Worm (Caenorhabditis elegans) whole organism, mixed stage, embryonic: ENCODE results near the gene sgn-1.

ENCODE experiments used
- bed-3 ChIP-seq: fragments of 200-800 bp; sonication (Bioruptor generic); optimal IDR thresholded peaks from 3 replicates; lab custom pipeline; 2018; ENCODE audit warnings: mild to moderate bottlenecking, missing genetic modification characterization, moderate library complexity, missing compliant biosample characterization
- blmp-1 ChIP-seq: fragments of 150-350 bp; optimal IDR thresholded peaks from 2 replicates; lab custom pipeline; 2014; ENCODE audit warnings: missing biosample characterization, missing genetic modification characterization
- ceh-43 ChIP-seq: fragments of 200-800 bp; sonication (Bioruptor generic); optimal IDR thresholded peaks from 2 replicates; lab custom pipeline; 2018; ENCODE audit warnings: mild to moderate bottlenecking, missing genetic modification characterization, moderate library complexity, missing compliant biosample characterization
- ceh-83 ChIP-seq: fragments of 200-800 bp; sonication (Bioruptor generic); optimal IDR thresholded peaks from 2 replicates; lab custom pipeline; 2018; ENCODE audit warnings: mild to moderate bottlenecking, missing genetic modification characterization, missing compliant biosample characterization
- drap-1 ChIP-seq: fragments of 200-800 bp; sonication (Bioruptor generic); optimal IDR thresholded peaks from 3 replicates; lab custom pipeline; 2018; ENCODE audit warnings: mild to moderate bottlenecking, missing genetic modification characterization, missing compliant biosample characterization
- elt-1 ChIP-seq: sonication (generic microtip); optimal IDR thresholded peaks from 2 replicates; lab custom pipeline; 2017; ENCODE audit warnings: missing genetic modification characterization, mild to moderate bottlenecking, missing compliant biosample characterization, antibody characterized with exemption, moderate library complexity, borderline replicate concordance; ENCODE audit not compliant: insufficient read depth
- flh-1 ChIP-seq: fragments of 200-800 bp; sonication (Bioruptor generic); optimal IDR thresholded peaks from 2 replicates; lab custom pipeline; 2018; ENCODE audit warnings: mild to moderate bottlenecking, missing genetic modification characterization, moderate library complexity, missing compliant biosample characterization
- ham-2 ChIP-seq: fragments of 200-800 bp; sonication (Bioruptor generic); optimal IDR thresholded peaks from 2 replicates; lab custom pipeline; 2018; ENCODE audit warnings: mild to moderate bottlenecking, missing genetic modification characterization, missing compliant biosample characterization
- hlh-1 ChIP-seq: fragments of 150-350 bp; optimal IDR thresholded peaks from 2 replicates; lab custom pipeline; 2014; ENCODE audit warnings: missing biosample characterization, missing genetic modification reagents, missing genetic modification characterization
- lin-13 ChIP-seq: fragments of 150-350 bp; optimal IDR thresholded peaks from 2 replicates; lab custom pipeline; 2014; ENCODE audit warnings: missing biosample characterization, missing genetic modification characterization
- lin-32 ChIP-seq: fragments of 200-800 bp; sonication (Bioruptor generic); optimal IDR thresholded peaks from 2 replicates; lab custom pipeline; 2018; ENCODE audit warnings: mild to moderate bottlenecking, missing genetic modification characterization, missing compliant biosample characterization
- mab-5 ChIP-seq: fragments of 150-350 bp; optimal IDR thresholded peaks from 2 replicates; lab custom pipeline; 2014; ENCODE audit warnings: missing biosample characterization, missing genetic modification characterization
- mep-1 ChIP-seq: fragments of 150-350 bp; optimal IDR thresholded peaks from 2 replicates; lab custom pipeline; 2017; ENCODE audit warnings: missing biosample characterization, missing genetic modification reagents, missing genetic modification characterization, inconsistent platforms
- mls-2 ChIP-seq: sonication (generic microtip); optimal IDR thresholded peaks from 2 replicates; lab custom pipeline; 2016; ENCODE audit warnings: mild to moderate bottlenecking, missing genetic modification characterization, moderate library complexity, missing compliant biosample characterization
- nhr-2 ChIP-seq: fragments of 150-350 bp; optimal IDR thresholded peaks from 2 replicates; lab custom pipeline; 2014; ENCODE audit warnings: missing biosample characterization, missing genetic modification characterization
- nhr-237 ChIP-seq: fragments of 150-350 bp; optimal IDR thresholded peaks from 2 replicates; lab custom pipeline; 2014; ENCODE audit warnings: missing biosample characterization, missing genetic modification characterization
- nhr-28 ChIP-seq: fragments of 150-350 bp; optimal IDR thresholded peaks from 2 replicates; lab custom pipeline; 2014; ENCODE audit warnings: missing biosample characterization, missing genetic modification characterization
- nhr-76 ChIP-seq: sonication (generic microtip); optimal IDR thresholded peaks from 2 replicates; lab custom pipeline; 2017; ENCODE audit warnings: missing biosample characterization, missing genetic modification characterization
- pha-4 ChIP-seq: fragments of 150-350 bp; optimal IDR thresholded peaks from 2 replicates; lab custom pipeline; 2018; ENCODE audit warnings: missing biosample characterization, missing genetic modification reagents, missing genetic modification characterization
- sem-2 ChIP-seq: fragments of 200-800 bp; sonication (Bioruptor generic); optimal IDR thresholded peaks from 2 replicates; lab custom pipeline; 2018; ENCODE audit warnings: mild to moderate bottlenecking, missing genetic modification characterization, missing compliant biosample characterization
- snpc-4 ChIP-seq: fragments of 150-350 bp; optimal IDR thresholded peaks from 2 replicates; lab custom pipeline; 2014; ENCODE audit warnings: missing biosample characterization, missing genetic modification characterization
- sptf-1 ChIP-seq: sonication (generic microtip); optimal IDR thresholded peaks from 2 replicates; lab custom pipeline; 2017; ENCODE audit warnings: mild to moderate bottlenecking, missing genetic modification characterization, moderate library complexity, missing compliant biosample characterization
- tbx-8 ChIP-seq: fragments of 200-800 bp; sonication (Bioruptor generic); optimal IDR thresholded peaks from 2 replicates; lab custom pipeline; 2018; ENCODE audit warnings: mild to moderate bottlenecking, missing genetic modification characterization, moderate library complexity, missing compliant biosample characterization
- unc-120 ChIP-seq: sonication (generic microtip); optimal IDR thresholded peaks from 2 replicates; lab custom pipeline; 2017; ENCODE audit warnings: missing genetic modification characterization, missing compliant biosample characterization; ENCODE audit not compliant: poor library complexity, severe bottlenecking
- unc-39 ChIP-seq: fragments of 150-350 bp; optimal IDR thresholded peaks from 2 replicates; lab custom pipeline; 2014; ENCODE audit warnings: missing biosample characterization, missing genetic modification characterization
- unc-62 ChIP-seq: fragments of 150-350 bp; optimal IDR thresholded peaks from 2 replicates; lab custom pipeline; 2014; ENCODE audit warnings: missing biosample characterization, missing genetic modification reagents, missing genetic modification characterization
- zip-8 ChIP-seq: fragments of 150-350 bp; optimal IDR thresholded peaks from 2 replicates; lab custom pipeline; 2014; ENCODE audit warnings: missing biosample characterization, missing genetic modification characterization
- ztf-11 ChIP-seq: fragments of 150-350 bp; optimal IDR thresholded peaks from 2 replicates; lab custom pipeline; 2014; ENCODE audit warnings: missing biosample characterization, missing genetic modification characterization

The sgn-1 gene

ce11 chrII:8763367-8763766, 20.1 kb downstream of the sgn-1 start:
- TF ChIP-seq bed-3 (GFP tag; lab: Kevin White, UChicago) (no peak), ham-2 (GFP tag; lab: Kevin White, UChicago) (no peak), mls-2 (no peak), nhr-76 (no peak), mab-5 (no peak)

- TF ChIP-seq sptf-1 (no peak), flh-1 (GFP tag; lab: Kevin White, UChicago) (no peak), unc-39 (tag; lab: Kevin White, UChicago) (no peak), snpc-4 (tag; lab: Kevin White, UChicago) (no peak)
These were observed 21.7 kb downstream of the sgn-1 start for ce11 chrII:8761739-8762138.

- TF ChIP-seq nhr-28 (tag; lab: Kevin White, UChicago) (no peak), ham-2 (GFP tag; lab: Kevin White, UChicago) (no peak), unc-62 (GFP tag; lab: Kevin White, UChicago) (no peak), nhr-237 (tag; lab: Kevin White, UChicago) (no peak), bed-3 (GFP tag; lab: Kevin White, UChicago) (no peak), unc-39 (tag; lab: Kevin White, UChicago) (no peak), flh-1 (GFP tag; lab: Kevin White, UChicago) (no peak), hlh-1 (tag; lab: Kevin White, UChicago) (no peak), mls-2 (no peak), lin-32 (no peak), ceh-43 (GFP tag; lab: Kevin White, UChicago) (no peak)
These were observed 24.0 kb downstream of the sgn-1 start, which contains the start of gene fut-1 for ce11 chrII:8759493-8759892. TSS of gene fut-1 (minus strand) at chrII:8759593.

ce11 chrII:8755270-8755669, 28.2 kb downstream of the sgn-1 start, which contains the start of gene K08F8.7:
TSS of gene K08F8.7 (minus strand) at chrII:8755370.
- TF ChIP-seq nhr-2 (tag; lab: Kevin White, UChicago): no peak
- no peak for TF ChIP-seq ceh-83 (GFP tag; lab: Kevin White, UChicago)
- TF ChIP-seq nhr-237 (tag; lab: Kevin White, UChicago): no peak
- TF ChIP-seq, all 35 proteins: peak for 0

- TF ChIP-seq pha-4 (tag; lab: Kevin White, UChicago) (no peak), unc-120 (tag; lab: Kevin White, UChicago) (no peak), sem-2 (GFP tag; lab: Kevin White, UChicago) (no peak), nhr-2 (tag; lab: Kevin White, UChicago) (no peak), lin-13 (tag; lab: Kevin White, UChicago) (no peak), flh-1 (GFP tag; lab: Kevin White, UChicago) (no peak), mls-2 (no peak), unc-62 (GFP tag; lab: Kevin White, UChicago) (no peak), mep-1 (tag; lab: Kevin White, UChicago) (no peak), nhr-28 (tag; lab: Kevin White, UChicago) (no peak)
These were observed 31.8 kb downstream of the sgn-1 start, which contains the start of gene atf-2 for ce11 chrII:8751686-8752085. TSS of gene atf-2 (plus strand) at chrII:8751986.

- TF ChIP-seq mep-1 (tag; lab: Kevin White, UChicago): peak; percentile 5
- peak; percentile 8 for TF ChIP-seq nhr-237 (tag; lab: Kevin White, UChicago)
- TF ChIP-seq elt-1 (tag; lab: Kevin White, UChicago): peak; percentile 1
- no peak for TF ChIP-seq mls-2
- no peak for TF ChIP-seq nhr-76
- peak; percentile 100 for TF ChIP-seq blmp-1 (tag; lab: Kevin White, UChicago)
- TF ChIP-seq ham-2 (GFP tag; lab: Kevin White, UChicago): peak; percentile 99
These were observed 32.4 kb downstream of the sgn-1 start for ce11 chrII:8751042-8751441.

ce11 chrII:8750056-8750455, 33.4 kb downstream of the sgn-1 start:
- no peak for TF ChIP-seq nhr-2 (tag; lab: Kevin White, UChicago)
- TF ChIP-seq mls-2: no peak
- TF ChIP-seq zip-8 (tag; lab: Kevin White, UChicago): no peak
- no peak for TF ChIP-seq ztf-11 (tag; lab: Kevin White, UChicago)
- TF ChIP-seq mab-5: no peak
- no peak for TF ChIP-seq drap-1 (GFP tag; lab: Kevin White, UChicago)
- no peak for TF ChIP-seq hlh-1 (tag; lab: Kevin White, UChicago)
- no peak for TF ChIP-seq nhr-28 (tag; lab: Kevin White, UChicago)
- no peak for TF ChIP-seq unc-62 (GFP tag; lab: Kevin White, UChicago)
- no peak for TF ChIP-seq tbx-8 (GFP tag; lab: Kevin White, UChicago)
- TF ChIP-seq nhr-76: no peak
- no peak for TF ChIP-seq ceh-43 (GFP tag; lab: Kevin White, UChicago)
- TF ChIP-seq flh-1 (GFP tag; lab: Kevin White, UChicago): no peak
- TF ChIP-seq sem-2 (GFP tag; lab: Kevin White, UChicago): no peak
- TF ChIP-seq snpc-4 (tag; lab: Kevin White, UChicago): no peak
